Worm (Caenorhabditis elegans): ENCODE measurements around the gene Y43F8B.9.

The Y43F8B.9 gene

ce11 chrV:19477852-19478251, at the start of gene Y43F8B.9:
Gene Y43F8B.9, plus strand, starts transcription at chrV:19478152.
- TF ChIP-seq F52B5.7 (tag; optimal IDR thresholded peaks at IDR 0.05) = no peak
- no peak for TF ChIP-seq D2030.7 (GFP tag; IDR thresholded peaks at IDR 0.05)
- TF ChIP-seq ceh-40 (GFP tag; IDR thresholded peaks at IDR 0.05) = no peak
- no peak for TF ChIP-seq F39B2.1 (GFP tag; IDR thresholded peaks at IDR 0.05)
- TF ChIP-seq let-607 (tag; optimal IDR thresholded peaks at IDR 0.05) = no peak

DNA sequence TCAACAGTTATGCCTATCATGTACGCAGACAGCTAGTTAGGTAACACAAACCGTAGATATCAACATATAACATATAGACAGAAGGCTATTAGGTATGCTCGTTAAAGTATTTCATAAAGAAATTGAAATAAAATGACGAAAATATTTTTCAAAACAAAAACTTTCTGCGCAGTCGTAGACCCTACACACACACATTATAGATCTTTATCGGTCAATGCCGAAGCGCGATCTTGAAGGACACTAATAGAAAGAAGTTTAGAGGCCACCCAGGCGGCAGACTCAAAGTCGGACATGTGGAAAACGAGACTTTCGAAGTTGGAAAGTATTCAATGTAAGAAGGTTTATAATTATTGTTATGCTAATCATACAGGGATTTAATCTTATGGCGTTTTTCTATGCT, 49.0 kb upstream of the Y43F8B.9 start:
- TF ChIP-seq efl-1 (GFP tag; optimal IDR thresholded peaks at IDR 0.05) (no peak), nfya-1 (tag; optimal IDR thresholded peaks at IDR 0.05; ENCODE audit: borderline replicate concordance, insufficient read depth) (no peak), snpc-1.1 (tag; optimal IDR thresholded peaks at IDR 0.05; ENCODE audit: insufficient read depth) (no peak), lsy-27 (tag; optimal IDR thresholded peaks at IDR 0.05; ENCODE audit: borderline replicate concordance, insufficient read depth) (no peak), lin-26 (GFP tag; IDR thresholded peaks at IDR 0.05) (no peak), somi-1 (GFP tag; optimal IDR thresholded peaks at IDR 0.05) (no peak), lsl-1 (GFP tag; optimal IDR thresholded peaks at IDR 0.05) (no peak), cebp-1 (GFP tag; IDR thresholded peaks at IDR 0.05) (no peak), cebp-1 (tag; optimal IDR thresholded peaks at IDR 0.05) (no peak), die-1 (tag; optimal IDR thresholded peaks at IDR 0.05) (no peak), aptf-3 (GFP tag; IDR thresholded peaks at IDR 0.05) (no peak), zfh-2 (GFP tag; conservative IDR thresholded peaks at IDR 0.05) (no peak), attf-6 (GFP tag; IDR thresholded peaks at IDR 0.05) (no peak), hrde-1 (tag; optimal IDR thresholded peaks at IDR 0.05; ENCODE audit: borderline replicate concordance) (no peak), madf-8 (GFP tag; conservative IDR thresholded peaks at IDR 0.05) (no peak), nhr-80 (tag; optimal IDR thresholded peaks at IDR 0.05) (no peak), ztf-3 (GFP tag; optimal IDR thresholded peaks at IDR 0.05) (no peak), F49E8.2 (tag; optimal IDR thresholded peaks at IDR 0.05; ENCODE audit: insufficient read depth) (no peak), B0035.1 (tag; optimal IDR thresholded peaks at IDR 0.05) (no peak), cebp-2 (GFP tag; IDR thresholded peaks at IDR 0.05) (no peak), lin-54 (GFP tag; optimal IDR thresholded peaks at IDR 0.05) (no peak)

ce11 chrV:19429605-19430004, 48.3 kb upstream of the Y43F8B.9 start:
- no peak for TF ChIP-seq snpc-4 (GFP tag; optimal IDR thresholded peaks at IDR 0.05)
- TF ChIP-seq snpc-4 (tag; optimal IDR thresholded peaks at IDR 0.05) = no peak
- TF ChIP-seq pbrm-1 (GFP tag; IDR thresholded peaks at IDR 0.05) = no peak
- TF ChIP-seq nhr-90 (tag; optimal IDR thresholded peaks at IDR 0.05) = no peak
- TF ChIP-seq madf-3 (GFP tag; IDR thresholded peaks at IDR 0.05) = no peak
- no peak for TF ChIP-seq lsy-27 (tag; optimal IDR thresholded peaks at IDR 0.05; ENCODE audit: borderline replicate concordance, insufficient read depth)
- no peak for TF ChIP-seq rcor-1 (GFP tag; IDR thresholded peaks at IDR 0.05)
- TF ChIP-seq hlh-12 (tag; optimal IDR thresholded peaks at IDR 0.05) = no peak
- no peak for TF ChIP-seq hlh-26 (GFP tag; conservative IDR thresholded peaks at IDR 0.05)
- no peak for TF ChIP-seq ama-1 (optimal IDR thresholded peaks at IDR 0.05)
- TF ChIP-seq ama-1 (GFP tag; optimal IDR thresholded peaks at IDR 0.05) = no peak
- no peak for TF ChIP-seq egl-44 (GFP tag; IDR thresholded peaks at IDR 0.05)
- no peak for TF ChIP-seq dpff-1 (tag; optimal IDR thresholded peaks at IDR 0.05)
- no peak for TF ChIP-seq Y53G8AR.9 (GFP tag; conservative IDR thresholded peaks at IDR 0.05)
- no peak for TF ChIP-seq let-607 (tag; optimal IDR thresholded peaks at IDR 0.05)
- no peak for TF ChIP-seq D2030.7 (GFP tag; IDR thresholded peaks at IDR 0.05)
- no peak for TF ChIP-seq dpl-1 (GFP tag; optimal IDR thresholded peaks at IDR 0.05)
- no peak for TF ChIP-seq aptf-3 (GFP tag; IDR thresholded peaks at IDR 0.05)
- no peak for TF ChIP-seq F57C9.4 (tag; optimal IDR thresholded peaks at IDR 0.05)
